Worm (Caenorhabditis elegans) whole organism, L1 larva: ENCODE data around the gene gmps-1.

ENCODE experiments used
- C04F5.9 ChIP-seq: sonication (generic microtip); optimal IDR thresholded peaks from 2 replicates; lab custom pipeline; 2016; ENCODE audit warnings: missing genetic modification characterization, missing compliant biosample characterization
- C16A3.4 ChIP-seq: fragments of 150-350 bp; optimal IDR thresholded peaks from 2 replicates; lab custom pipeline; 2014; ENCODE audit warnings: missing biosample characterization, missing genetic modification characterization
- C34B4.2 ChIP-seq: sonication (generic microtip); optimal IDR thresholded peaks from 2 replicates; lab custom pipeline; 2017; ENCODE audit warnings: mild to moderate bottlenecking, missing genetic modification characterization, missing compliant biosample characterization
- Y116A8C.19 ChIP-seq: sonication (generic microtip); optimal IDR thresholded peaks from 2 replicates; lab custom pipeline; 2016; ENCODE audit warnings: missing compliant biosample characterization, missing genetic modification characterization, borderline replicate concordance
- aha-1 ChIP-seq: fragments of 150-350 bp; optimal IDR thresholded peaks from 2 replicates; lab custom pipeline; 2014; ENCODE audit warnings: missing biosample characterization, missing genetic modification characterization
- ceh-8 ChIP-seq: fragments of 200-800 bp; sonication (Bioruptor generic); optimal IDR thresholded peaks from 2 replicates; lab custom pipeline; 2018; ENCODE audit warnings: mild to moderate bottlenecking, missing genetic modification characterization, moderate library complexity, missing compliant biosample characterization
- ceh-82 ChIP-seq, 3 experiments: fragments of 150-350 bp in 1 of 3; sonication (generic microtip) in 2 of 3; optimal IDR thresholded peaks; 2 replicates each; lab custom pipeline; 2014 to 2017; ENCODE audit warnings: missing biosample characterization in 3 of 3, missing genetic modification characterization in 3 of 3
- ceh-88 ChIP-seq: fragments of 200-800 bp; sonication (Bioruptor generic); IDR thresholded peaks from 2 replicates; pipeline ENCODE4 v1.3.6; 2022; ENCODE audit warnings: missing genetic modification characterization, missing compliant biosample characterization
- dsc-1 ChIP-seq: sonication (generic microtip); optimal IDR thresholded peaks from 2 replicates; lab custom pipeline; 2016; ENCODE audit warnings: mild to moderate bottlenecking, missing genetic modification characterization, missing compliant biosample characterization
- efl-1 ChIP-seq, 4 experiments: fragments of 150-350 bp; optimal IDR thresholded peaks in 3 of 4; peaks in 1 of 4; 1 replicate in 1 of 4; 2 replicates in 3 of 4; lab custom pipeline; 2014; ENCODE audit warnings: missing biosample characterization in 2 of 4, missing genetic modification characterization in 2 of 4, missing genetic modification reagents in 2 of 4
- efl-3 ChIP-seq: fragments of 200-800 bp; sonication (Bioruptor generic); optimal IDR thresholded peaks from 2 replicates; lab custom pipeline; 2018; ENCODE audit warnings: mild to moderate bottlenecking, missing genetic modification characterization, missing compliant biosample characterization
- egl-13 ChIP-seq: sonication (generic microtip); optimal IDR thresholded peaks from 2 replicates; lab custom pipeline; 2016; ENCODE audit warnings: missing genotype, missing genetic modification reagents, missing genetic modification characterization, missing compliant biosample characterization
- egl-27 ChIP-seq, 2 experiments: fragments of 150-350 bp in 1 of 2; sonication (generic microtip); optimal IDR thresholded peaks; 3 replicates each; lab custom pipeline; 2017 to 2018; ENCODE audit warnings: missing biosample characterization in 2 of 2, missing genetic modification characterization in 2 of 2, missing genetic modification reagents in 2 of 2
- elt-2 ChIP-seq: sonication (generic microtip); optimal IDR thresholded peaks from 2 replicates; lab custom pipeline; 2016; ENCODE audit warnings: missing genetic modification characterization, mild to moderate bottlenecking, inconsistent platforms, missing compliant biosample characterization, missing genetic modification reagents
- ets-5 ChIP-seq: fragments of 200-800 bp; sonication (Bioruptor generic); IDR thresholded peaks from 2 replicates; pipeline ENCODE4 v1.3.6; 2022; ENCODE audit warnings: missing genetic modification characterization, missing compliant biosample characterization
- fkh-8 ChIP-seq: sonication (generic microtip); optimal IDR thresholded peaks from 2 replicates; lab custom pipeline; 2016; ENCODE audit warnings: mild to moderate bottlenecking, missing genetic modification characterization, missing compliant biosample characterization
- fos-1 ChIP-seq: fragments of 150-350 bp; optimal IDR thresholded peaks from 2 replicates; lab custom pipeline; 2014; ENCODE audit warnings: missing biosample characterization, missing genetic modification characterization
- grh-1 ChIP-seq: fragments of 200-800 bp; sonication (Bioruptor generic); IDR thresholded peaks from 2 replicates; pipeline ENCODE4 v1.3.6; 2022; ENCODE audit warnings: missing genetic modification reagents, missing genetic modification characterization, missing compliant biosample characterization
- hlh-4 ChIP-seq: sonication (generic microtip); optimal IDR thresholded peaks from 2 replicates; lab custom pipeline; 2016; ENCODE audit warnings: mild to moderate bottlenecking, missing genetic modification characterization, missing compliant biosample characterization
- hpl-2 ChIP-seq: fragments of 150-350 bp; optimal IDR thresholded peaks from 2 replicates; lab custom pipeline; 2014; ENCODE audit warnings: missing biosample characterization, missing genetic modification reagents, missing genetic modification characterization
- isw-1 ChIP-seq: fragments of 200-800 bp; sonication (Bioruptor generic); IDR thresholded peaks from 2 replicates; pipeline ENCODE4 v1.3.6; 2022; ENCODE audit warnings: missing genetic modification characterization, missing compliant biosample characterization
- lin-13 ChIP-seq: fragments of 150-350 bp; optimal IDR thresholded peaks from 2 replicates; lab custom pipeline; 2014; ENCODE audit warnings: missing biosample characterization, missing genetic modification reagents, missing genetic modification characterization
- lin-35 ChIP-seq, 2 experiments: fragments of 150-350 bp; optimal IDR thresholded peaks; 2 replicates each; lab custom pipeline; 2014; ENCODE audit warnings: missing biosample characterization in 2 of 2, missing genetic modification characterization in 2 of 2, missing genetic modification reagents in 2 of 2
- lir-3 ChIP-seq: sonication (generic microtip); optimal IDR thresholded peaks from 2 replicates; lab custom pipeline; 2016; ENCODE audit warnings: mild to moderate bottlenecking, missing genetic modification characterization, moderate library complexity, missing compliant biosample characterization; ENCODE audit not compliant: poor library complexity
- mdl-1 ChIP-seq, 2 experiments: fragments of 150-350 bp; optimal IDR thresholded peaks; 2 replicates each; lab custom pipeline; 2014 to 2017; ENCODE audit warnings: missing biosample characterization in 2 of 2, missing genetic modification characterization in 2 of 2, inconsistent platforms in 1 of 2
- mef-2 ChIP-seq: fragments of 150-350 bp; optimal IDR thresholded peaks from 2 replicates; lab custom pipeline; 2014; ENCODE audit warnings: missing biosample characterization, missing genetic modification characterization
- mep-1 ChIP-seq: fragments of 150-350 bp; optimal IDR thresholded peaks from 2 replicates; lab custom pipeline; 2014; ENCODE audit warnings: missing biosample characterization, missing genetic modification characterization
- nhr-12 ChIP-seq: sonication (generic microtip); optimal IDR thresholded peaks from 2 replicates; lab custom pipeline; 2017; ENCODE audit warnings: missing biosample characterization, missing genetic modification characterization
- nhr-19 ChIP-seq: fragments of 200-800 bp; sonication (Bioruptor generic); conservative IDR thresholded peaks from 2 replicates; pipeline ENCODE4 v1.3.6; 2022; ENCODE audit warnings: missing genetic modification characterization, missing compliant biosample characterization
- nhr-28 ChIP-seq: fragments of 150-350 bp; optimal IDR thresholded peaks from 2 replicates; lab custom pipeline; 2014; ENCODE audit warnings: missing biosample characterization, missing genetic modification characterization
- nhr-47 ChIP-seq: sonication (generic microtip); optimal IDR thresholded peaks from 2 replicates; lab custom pipeline; 2016; ENCODE audit warnings: mild to moderate bottlenecking, missing genetic modification characterization, moderate library complexity, missing compliant biosample characterization
- nhr-76 ChIP-seq: sonication (generic microtip); optimal IDR thresholded peaks from 2 replicates; lab custom pipeline; 2017; ENCODE audit warnings: missing biosample characterization, missing genetic modification characterization
- nhr-77 ChIP-seq: fragments of 150-350 bp; optimal IDR thresholded peaks from 2 replicates; lab custom pipeline; 2014; ENCODE audit warnings: missing biosample characterization, missing genetic modification characterization
- nhr-84 ChIP-seq: sonication (generic microtip); optimal IDR thresholded peaks from 2 replicates; lab custom pipeline; 2017; ENCODE audit warnings: missing biosample characterization, missing genetic modification characterization
- nhr-85 ChIP-seq: sonication (generic microtip); peaks from one replicate; lab custom pipeline; 2016; ENCODE audit warnings: missing genetic modification characterization, inconsistent platforms, missing compliant biosample characterization
- pag-3 ChIP-seq: sonication (generic microtip); optimal IDR thresholded peaks from 2 replicates; lab custom pipeline; 2017; ENCODE audit warnings: missing genetic modification characterization, mild to moderate bottlenecking, missing compliant biosample characterization, antibody characterized with exemption, borderline replicate concordance; ENCODE audit not compliant: insufficient read depth
- pax-3 ChIP-seq: fragments of 200-800 bp; sonication (Bioruptor generic); optimal IDR thresholded peaks from 2 replicates; lab custom pipeline; 2018; ENCODE audit warnings: mild to moderate bottlenecking, missing genetic modification characterization, moderate library complexity, missing compliant biosample characterization
- pqm-1 ChIP-seq: sonication (generic microtip); optimal IDR thresholded peaks from 3 replicates; lab custom pipeline; 2017; ENCODE audit warnings: missing biosample characterization, missing genetic modification characterization
- rnt-1 ChIP-seq: sonication (generic microtip); optimal IDR thresholded peaks from 2 replicates; lab custom pipeline; 2016; ENCODE audit warnings: mild to moderate bottlenecking, missing genetic modification characterization, moderate library complexity, missing compliant biosample characterization
- skn-1 ChIP-seq: fragments of 150-350 bp; optimal IDR thresholded peaks from 2 replicates; lab custom pipeline; 2014; ENCODE audit warnings: missing biosample characterization, missing genetic modification characterization
- snpc-4 ChIP-seq: fragments of 150-350 bp; optimal IDR thresholded peaks from 2 replicates; lab custom pipeline; 2014; ENCODE audit warnings: missing biosample characterization, missing genetic modification characterization
- snu-23 ChIP-seq: sonication (generic microtip); optimal IDR thresholded peaks from 2 replicates; lab custom pipeline; 2016; ENCODE audit warnings: missing genetic modification characterization, missing compliant biosample characterization
- sptf-1 ChIP-seq: fragments of 150-350 bp; optimal IDR thresholded peaks from 2 replicates; lab custom pipeline; 2014; ENCODE audit warnings: missing biosample characterization, missing genetic modification characterization
- tbx-2 ChIP-seq: sonication (generic microtip); optimal IDR thresholded peaks from 2 replicates; lab custom pipeline; 2016; ENCODE audit warnings: missing genetic modification characterization, missing compliant biosample characterization
- unc-130 ChIP-seq: fragments of 150-350 bp; optimal IDR thresholded peaks from 2 replicates; lab custom pipeline; 2017; ENCODE audit warnings: missing biosample characterization, missing genetic modification characterization, inconsistent platforms
- unc-62 ChIP-seq: fragments of 150-350 bp; optimal IDR thresholded peaks from 2 replicates; lab custom pipeline; 2014; ENCODE audit warnings: missing biosample characterization, missing genetic modification reagents, missing genetic modification characterization
- unc-98 ChIP-seq: fragments of 200-800 bp; sonication (Bioruptor generic); IDR thresholded peaks from 2 replicates; pipeline ENCODE4 v1.3.6; 2022; ENCODE audit warnings: missing genetic modification characterization, missing compliant biosample characterization
- zip-4 ChIP-seq: fragments of 200-800 bp; sonication (Bioruptor generic); optimal IDR thresholded peaks from 2 replicates; lab custom pipeline; 2018; ENCODE audit warnings: mild to moderate bottlenecking, missing genetic modification characterization, moderate library complexity, missing compliant biosample characterization

gmps-1 gene

DNA sequence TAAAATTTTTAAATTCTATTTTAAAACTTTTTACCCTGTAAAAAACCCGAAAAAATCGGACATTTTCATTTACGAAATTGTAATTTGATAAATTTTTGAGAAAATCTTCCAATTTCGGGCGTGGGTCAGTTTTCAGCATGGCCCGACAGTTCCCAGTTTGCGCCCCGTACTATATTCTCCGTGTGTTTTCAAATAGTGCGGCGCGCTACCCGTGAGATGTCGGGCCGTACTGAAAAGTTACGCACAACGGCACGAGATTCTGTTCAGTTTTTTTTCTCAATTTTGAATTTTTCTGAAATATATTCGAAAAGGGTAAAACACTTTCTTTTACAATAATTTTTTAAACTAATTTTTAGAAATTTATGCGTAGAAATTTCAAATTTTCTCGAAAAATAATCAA is 21.5 kb downstream of the gmps-1 start:
- TF ChIP-seq snpc-4 (peak; percentile 63), nhr-76 (tag; lab: Kevin White, UChicago) (no peak)
- TF ChIP-seq, all 84 proteins: peak for 1

DNA sequence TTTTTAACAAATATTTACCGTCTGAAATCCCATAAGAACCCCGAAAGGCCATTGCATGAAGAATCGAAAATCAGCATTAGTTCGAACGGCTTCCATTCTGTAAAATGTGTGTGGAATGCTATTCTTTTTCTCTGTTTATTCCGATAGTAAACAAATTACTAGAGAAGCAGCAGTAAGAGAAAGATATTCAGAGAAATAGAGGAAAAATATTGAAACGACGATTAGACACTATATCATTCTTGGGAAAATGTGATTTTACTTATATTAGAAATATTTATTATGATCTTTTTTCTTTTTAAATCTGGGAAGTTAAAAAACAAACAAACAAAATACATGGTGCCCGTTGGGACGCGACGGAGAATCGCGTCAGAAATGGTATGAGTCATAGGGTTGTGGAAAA is 25.0 kb downstream of the gmps-1 start, which contains the start of gene M106.8:
M106.8 (minus strand) TSS at position 101 of the 400 bp plus-strand sequence.
- TF ChIP-seq nhr-19 (GFP tag; lab: Robert Waterston, UW), result no peak
- TF ChIP-seq pqm-1 (tag; lab: Kevin White, UChicago), result no peak
- TF ChIP-seq nhr-12 (tag; lab: Kevin White, UChicago), result no peak
- TF ChIP-seq mep-1, result no peak
- TF ChIP-seq, all 84 proteins: peak for 0

DNA sequence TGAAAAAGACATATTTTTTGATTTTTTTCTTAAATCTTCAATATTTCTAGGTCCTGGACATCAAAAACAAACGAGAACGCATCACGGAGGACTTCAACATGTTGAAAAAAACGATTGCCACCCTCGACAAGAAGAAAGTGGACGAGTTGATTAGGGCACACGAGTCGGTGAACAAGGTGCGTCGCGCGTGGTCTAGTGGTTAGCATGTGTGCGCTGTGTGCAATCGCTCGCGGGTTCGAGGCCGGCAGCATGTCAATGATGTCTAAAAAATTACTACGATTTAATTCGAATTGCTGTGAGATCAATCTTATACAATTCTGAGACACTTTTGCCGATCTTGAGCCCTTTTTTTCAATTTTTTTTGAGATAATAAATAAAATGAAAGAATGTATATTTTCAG is 28.5 kb downstream of the gmps-1 start:
- TF ChIP-seq aha-1 (tag; lab: Kevin White, UChicago), result no peak
- TF ChIP-seq dsc-1 (tag; lab: Kevin White, UChicago), result peak; percentile 88
- peak; percentile 74 for TF ChIP-seq skn-1
- peak; percentile 90 for TF ChIP-seq nhr-47
- no peak for TF ChIP-seq pag-3
- TF ChIP-seq pax-3, result peak; percentile 35
- TF ChIP-seq grh-1 (GFP tag; lab: Robert Waterston, UW), result peak; percentile 46
- peak; percentile 77 for TF ChIP-seq ceh-8 (GFP tag; lab: Kevin White, UChicago)
- TF ChIP-seq efl-3, result no peak
- peak; percentile 80 for TF ChIP-seq unc-130
- TF ChIP-seq nhr-76 (tag; lab: Kevin White, UChicago), result peak; percentile 20
- peak; percentile 77 to 89 for TF ChIP-seq lin-35 (GFP tag; optimal IDR thresholded peaks at IDR 0.05; lab: Kevin White, UChicago)
- TF ChIP-seq nhr-85 (tag; lab: Kevin White, UChicago), result peak; percentile 82
- TF ChIP-seq C16A3.4 (tag; lab: Kevin White, UChicago), result peak; percentile 88
- TF ChIP-seq tbx-2 (tag; lab: Kevin White, UChicago), result peak; percentile 84
- TF ChIP-seq C34B4.2, result no peak
- peak; percentile 63 for TF ChIP-seq nhr-77 (tag; lab: Kevin White, UChicago)
- TF ChIP-seq sptf-1, result no peak
- TF ChIP-seq lin-13 (GFP tag; lab: Kevin White, UChicago), result peak; percentile 84
- peak; percentile 55 for TF ChIP-seq elt-2 (tag; lab: Kevin White, UChicago)
- peak; percentile 39 for TF ChIP-seq isw-1 (GFP tag; lab: Robert Waterston, UW)
- peak; percentile 93 for TF ChIP-seq snu-23 (GFP tag; lab: Kevin White, UChicago)
- TF ChIP-seq fkh-8 (tag; lab: Kevin White, UChicago), result peak; percentile 82
- peak; percentile 52 for TF ChIP-seq zip-4 (GFP tag; lab: Kevin White, UChicago)
- TF ChIP-seq rnt-1 (tag; lab: Kevin White, UChicago), result peak; percentile 93
- TF ChIP-seq nhr-28 (tag; lab: Kevin White, UChicago), result no peak
- TF ChIP-seq egl-27 (tag; optimal IDR thresholded peaks at IDR 0.05; lab: Kevin White, UChicago), result peak in 1 of 2 experiments; percentile 54
- 0 out of 2 replicates have a peak, but pooled peaks have one; percentile 25 for TF ChIP-seq unc-98 (GFP tag; lab: Robert Waterston, UW)
- no peak for TF ChIP-seq unc-62
- peak; percentile 9 to 86 for TF ChIP-seq mdl-1 (tag; optimal IDR thresholded peaks at IDR 0.05; lab: Kevin White, UChicago)
- TF ChIP-seq snpc-4, result peak; percentile 39
- peak; percentile 85 for TF ChIP-seq C04F5.9 (tag; lab: Kevin White, UChicago)
- no peak for TF ChIP-seq hpl-2 (GFP tag; lab: Kevin White, UChicago)
- no peak for TF ChIP-seq ets-5 (GFP tag; lab: Robert Waterston, UW)
- TF ChIP-seq Y116A8C.19 (tag; lab: Kevin White, UChicago), result no peak
- TF ChIP-seq efl-1 (optimal IDR thresholded peaks at IDR 0.05; lab: Kevin White, UChicago), result peak; percentile 69 to 78
- peak; percentile 62 to 98 for TF ChIP-seq efl-1 (GFP tag; optimal IDR thresholded peaks at IDR 0.05 in 1 of 2; lab: Kevin White, UChicago)
- TF ChIP-seq hlh-4 (tag; lab: Kevin White, UChicago), result no peak
- peak; percentile 30 for TF ChIP-seq mef-2 (tag; lab: Kevin White, UChicago)
- TF ChIP-seq lir-3 (tag; lab: Kevin White, UChicago), result peak; percentile 76
- peak; percentile 82 for TF ChIP-seq fos-1 (tag; lab: Kevin White, UChicago)
- peak; percentile 59; the same call in 1 of the 2 replicates for TF ChIP-seq ceh-88 (GFP tag; lab: Robert Waterston, UW)
- peak; percentile 82 for TF ChIP-seq mep-1
- peak; percentile 63 for TF ChIP-seq egl-13 (tag; lab: Kevin White, UChicago)
- TF ChIP-seq nhr-84 (tag; lab: Kevin White, UChicago), result no peak
- peak; percentile 72 to 88 (median 82) for TF ChIP-seq ceh-82 (tag; optimal IDR thresholded peaks at IDR 0.05; lab: Kevin White, UChicago)
